Worm (Caenorhabditis elegans) whole organism, young adult: Measurements from ENCODE around the gene atg-3.

Experiments used
- B0019.2 ChIP-seq: fragments of 200-800 bp; sonication (Bioruptor generic); conservative IDR thresholded peaks from 2 replicates; pipeline ENCODE4 v1.3.6; 2022; ENCODE audit warnings: missing genetic modification reagents, missing genetic modification characterization, missing compliant biosample characterization
- B0035.1 ChIP-seq: sonication (generic microtip); optimal IDR thresholded peaks from 2 replicates; lab custom pipeline; 2016; ENCODE audit warnings: missing genetic modification characterization, mild to moderate bottlenecking, missing compliant biosample characterization, missing genotype, missing genetic modification reagents
- B0261.1 ChIP-seq: sonication (generic microtip); optimal IDR thresholded peaks from 2 replicates; lab custom pipeline; 2016; ENCODE audit warnings: mild to moderate bottlenecking, missing genetic modification characterization, moderate library complexity, missing compliant biosample characterization
- C06A6.2 ChIP-seq: fragments of 200-800 bp; sonication (Bioruptor generic); conservative IDR thresholded peaks from 2 replicates; pipeline ENCODE4 v1.3.6; 2022; ENCODE audit warnings: missing genetic modification characterization, missing compliant biosample characterization
- C17E4.6 ChIP-seq: fragments of 200-800 bp; sonication (Bioruptor generic); IDR thresholded peaks from 2 replicates; pipeline ENCODE4 v1.3.6; 2022; ENCODE audit warnings: missing genetic modification reagents, missing genetic modification characterization, missing compliant biosample characterization
- F22D6.2 ChIP-seq: sonication (generic microtip); optimal IDR thresholded peaks from 2 replicates; lab custom pipeline; 2016; ENCODE audit warnings: mild to moderate bottlenecking, missing genetic modification characterization, missing compliant biosample characterization
- F37B4.10 ChIP-seq: fragments of 200-800 bp; sonication (Bioruptor generic); IDR thresholded peaks from 2 replicates; pipeline ENCODE4 v1.3.6; 2022; ENCODE audit warnings: missing genetic modification characterization, missing compliant biosample characterization
- F39B2.1 ChIP-seq: fragments of 200-800 bp; sonication (Bioruptor generic); IDR thresholded peaks from 2 replicates; pipeline ENCODE4 v1.3.6; 2022; ENCODE audit warnings: missing genetic modification reagents, missing genetic modification characterization, missing compliant biosample characterization
- F52B5.7 ChIP-seq: sonication (generic microtip); optimal IDR thresholded peaks from 2 replicates; lab custom pipeline; 2016; ENCODE audit warnings: mild to moderate bottlenecking, missing genetic modification characterization, missing compliant biosample characterization
- T26A5.8 ChIP-seq: sonication (generic microtip); optimal IDR thresholded peaks from 2 replicates; lab custom pipeline; 2016; ENCODE audit warnings: missing genetic modification characterization, missing compliant biosample characterization
- ama-1 ChIP-seq, 3 experiments: fragments of 150-350 bp in 1 of 3; sonication (generic microtip) in 2 of 3; optimal IDR thresholded peaks; 2 replicates each; lab custom pipeline; 2014 to 2018; ENCODE audit warnings: missing biosample characterization in 2 of 3, missing genetic modification characterization in 2 of 3, missing genetic modification reagents in 2 of 3
- atf-7 ChIP-seq: sonication (generic microtip); optimal IDR thresholded peaks from 2 replicates; lab custom pipeline; 2017; ENCODE audit warnings: mild to moderate bottlenecking, missing genetic modification characterization, missing compliant biosample characterization
- ccch-3 ChIP-seq: fragments of 200-800 bp; sonication (Bioruptor generic); optimal IDR thresholded peaks from 2 replicates; lab custom pipeline; 2018; ENCODE audit warnings: mild to moderate bottlenecking, missing genetic modification characterization, missing compliant biosample characterization
- cebp-2 ChIP-seq: fragments of 200-800 bp; sonication (Bioruptor generic); IDR thresholded peaks from 2 replicates; pipeline ENCODE4 v1.3.6; 2022; ENCODE audit warnings: missing genetic modification characterization, missing compliant biosample characterization
- ceh-58 ChIP-seq: fragments of 200-800 bp; sonication (Bioruptor generic); IDR thresholded peaks from 2 replicates; pipeline ENCODE4 v1.3.6; 2022; ENCODE audit warnings: missing genetic modification characterization, missing compliant biosample characterization
- ceh-79 ChIP-seq: sonication (generic microtip); optimal IDR thresholded peaks from 2 replicates; lab custom pipeline; 2017; ENCODE audit warnings: mild to moderate bottlenecking, missing genetic modification characterization, missing compliant biosample characterization
- egl-18 ChIP-seq: fragments of 200-800 bp; sonication (Bioruptor generic); IDR thresholded peaks from 2 replicates; pipeline ENCODE4 v1.3.6; 2022; ENCODE audit warnings: missing genetic modification reagents, missing genetic modification characterization, missing compliant biosample characterization
- egl-44 ChIP-seq: fragments of 200-800 bp; sonication (Bioruptor generic); IDR thresholded peaks from 2 replicates; pipeline ENCODE4 v1.3.6; 2022; ENCODE audit warnings: missing genetic modification reagents, missing genetic modification characterization, missing compliant biosample characterization
- fkh-3 ChIP-seq: sonication (generic microtip); optimal IDR thresholded peaks from 2 replicates; lab custom pipeline; 2016; ENCODE audit warnings: mild to moderate bottlenecking, missing genetic modification characterization, missing compliant biosample characterization
- hrde-1 ChIP-seq: sonication (generic microtip); optimal IDR thresholded peaks from 2 replicates; lab custom pipeline; 2016; ENCODE audit warnings: missing genetic modification characterization, mild to moderate bottlenecking, missing compliant biosample characterization, moderate library complexity, missing genotype, missing genetic modification reagents, borderline replicate concordance
- let-607 ChIP-seq, 2 experiments: fragments of 200-800 bp in 1 of 2; sonication (Bioruptor generic) in 1 of 2; sonication (generic microtip) in 1 of 2; optimal IDR thresholded peaks; 2 replicates each; lab custom pipeline; 2016 to 2018; ENCODE audit warnings: mild to moderate bottlenecking in 2 of 2, missing compliant biosample characterization in 2 of 2, missing genetic modification characterization in 2 of 2, moderate library complexity in 2 of 2, missing genotype in 1 of 2
- lir-1 ChIP-seq: fragments of 200-800 bp; sonication (Bioruptor generic); conservative IDR thresholded peaks from 2 replicates; pipeline ENCODE4 v1.3.6; 2022; ENCODE audit warnings: missing genetic modification reagents, missing genetic modification characterization, missing compliant biosample characterization
- lsy-27 ChIP-seq: sonication (generic microtip); optimal IDR thresholded peaks from 2 replicates; lab custom pipeline; 2017; ENCODE audit warnings: missing genetic modification characterization, mild to moderate bottlenecking, missing compliant biosample characterization, antibody characterized with exemption, missing genotype, borderline replicate concordance; ENCODE audit not compliant: insufficient read depth
- madf-8 ChIP-seq: fragments of 200-800 bp; sonication (Bioruptor generic); conservative IDR thresholded peaks from 2 replicates; pipeline ENCODE4 v1.3.6; 2022; ENCODE audit warnings: missing genetic modification reagents, missing genetic modification characterization, missing compliant biosample characterization
- mcd-1 ChIP-seq: fragments of 200-800 bp; sonication (Bioruptor generic); IDR thresholded peaks from 2 replicates; pipeline ENCODE4 v1.3.6; 2022; ENCODE audit warnings: missing genetic modification reagents, missing genetic modification characterization, missing compliant biosample characterization
- nfya-1 ChIP-seq: sonication (generic microtip); optimal IDR thresholded peaks from 2 replicates; lab custom pipeline; 2017; ENCODE audit warnings: antibody characterized with exemption, missing compliant biosample characterization, missing genetic modification characterization, borderline replicate concordance; ENCODE audit not compliant: insufficient read depth
- nhr-120 ChIP-seq: fragments of 200-800 bp; sonication (Bioruptor generic); IDR thresholded peaks from 2 replicates; pipeline ENCODE4 v1.3.6; 2022; ENCODE audit warnings: missing genetic modification characterization, missing compliant biosample characterization
- nhr-80 ChIP-seq: sonication (generic microtip); optimal IDR thresholded peaks from 2 replicates; lab custom pipeline; 2016; ENCODE audit warnings: missing genetic modification characterization, missing compliant biosample characterization
- nhr-90 ChIP-seq: sonication (generic microtip); optimal IDR thresholded peaks from 2 replicates; lab custom pipeline; 2016; ENCODE audit warnings: missing genotype, mild to moderate bottlenecking, missing genetic modification characterization, missing compliant biosample characterization
- pbrm-1 ChIP-seq: fragments of 200-800 bp; sonication (Bioruptor generic); IDR thresholded peaks from 2 replicates; pipeline ENCODE4 v1.3.6; 2022; ENCODE audit warnings: missing genetic modification reagents, missing genetic modification characterization, missing compliant biosample characterization
- pha-4 ChIP-seq: fragments of 150-350 bp; sonication (generic microtip); optimal IDR thresholded peaks from 2 replicates; lab custom pipeline; 2014; ENCODE audit warnings: missing biosample characterization, missing genetic modification reagents, missing genetic modification characterization
- rec-8 ChIP-seq, 2 experiments: sonication (generic microtip); optimal IDR thresholded peaks; 2 replicates each; lab custom pipeline; 2016; ENCODE audit warnings: mild to moderate bottlenecking in 2 of 2, missing genetic modification characterization in 2 of 2, missing genetic modification reagents in 2 of 2, missing genotype in 2 of 2, missing biosample characterization in 1 of 2, missing compliant biosample characterization in 1 of 2, moderate library complexity in 1 of 2
- rpc-1 ChIP-seq, 2 experiments: fragments of 150-350 bp in 1 of 2; sonication (generic microtip) in 1 of 2; optimal IDR thresholded peaks; 2 replicates each; lab custom pipeline; 2014 to 2018; ENCODE audit warnings: missing biosample characterization in 1 of 2, missing genetic modification characterization in 1 of 2, missing genetic modification reagents in 1 of 2, missing genotype in 1 of 2
- sdz-38 ChIP-seq: sonication (generic microtip); optimal IDR thresholded peaks from 2 replicates; lab custom pipeline; 2016; ENCODE audit warnings: missing genotype, missing genetic modification characterization, missing compliant biosample characterization
- snpc-3.4 ChIP-seq: sonication (generic microtip); optimal IDR thresholded peaks from 2 replicates; lab custom pipeline; 2017; ENCODE audit warnings: missing genetic modification characterization, mild to moderate bottlenecking, missing compliant biosample characterization, antibody characterized with exemption, moderate library complexity, missing genotype, missing genetic modification reagents
- tbx-9 ChIP-seq: sonication (generic microtip); optimal IDR thresholded peaks from 2 replicates; lab custom pipeline; 2016; ENCODE audit warnings: borderline replicate concordance, missing genetic modification characterization, inconsistent platforms, missing compliant biosample characterization
- unc-130 ChIP-seq: sonication (generic microtip); optimal IDR thresholded peaks from 2 replicates; lab custom pipeline; 2016; ENCODE audit warnings: missing genetic modification reagents, missing genetic modification characterization, missing compliant biosample characterization
- unc-62 ChIP-seq: fragments of 150-350 bp; optimal IDR thresholded peaks from 2 replicates; lab custom pipeline; 2014; ENCODE audit warnings: missing biosample characterization, missing genetic modification reagents, missing genetic modification characterization
- zfh-2 ChIP-seq: fragments of 200-800 bp; sonication (Bioruptor generic); conservative IDR thresholded peaks from 2 replicates; pipeline ENCODE4 v1.3.6; 2022; ENCODE audit warnings: missing genetic modification reagents, missing genetic modification characterization, missing compliant biosample characterization
- zim-3 ChIP-seq: sonication (generic microtip); optimal IDR thresholded peaks from 2 replicates; lab custom pipeline; 2017; ENCODE audit warnings: mild to moderate bottlenecking, missing genetic modification characterization, moderate library complexity, missing compliant biosample characterization

The atg-3 gene

DNA sequence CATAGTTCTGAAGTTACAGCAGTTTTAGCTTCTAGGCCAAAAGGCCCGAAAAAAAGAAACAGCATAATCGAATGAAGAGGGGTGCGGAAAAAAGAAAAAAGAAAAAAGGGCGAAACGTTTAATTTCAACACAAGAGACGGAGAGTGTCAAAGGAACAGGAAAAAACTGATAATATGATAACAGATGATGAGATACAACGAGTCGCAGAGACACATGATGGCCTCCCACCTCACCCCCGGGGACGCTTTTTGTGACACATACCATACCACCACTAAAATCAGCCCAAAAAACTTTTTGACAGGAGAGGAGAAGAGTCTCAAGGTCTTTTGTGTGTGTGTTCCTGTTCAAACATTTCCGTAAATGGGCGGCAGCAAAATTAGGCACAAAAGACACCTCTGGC, 24.8 kb downstream of the atg-3 start:
- peak; percentile 89 for TF ChIP-seq nhr-80 (tag; lab: Kevin White, UChicago)
- TF ChIP-seq F22D6.2 = no peak

DNA sequence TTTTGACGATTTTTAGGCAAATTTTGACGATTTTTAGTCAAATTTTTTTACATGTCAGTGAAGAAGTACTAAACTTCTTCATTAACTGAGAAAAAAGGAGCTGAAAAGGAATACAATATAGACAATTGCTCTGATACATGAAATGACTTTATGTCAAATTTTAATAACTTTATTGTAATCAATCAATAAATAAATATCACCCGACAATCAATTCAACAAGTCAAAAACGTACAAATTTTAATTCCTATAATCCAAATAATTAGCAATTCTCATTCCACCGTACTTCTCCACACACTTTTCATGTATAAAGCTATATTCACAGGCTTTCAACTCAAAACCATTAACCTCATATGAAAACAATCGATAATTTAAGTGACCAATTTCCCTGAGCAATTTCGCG, 28.2 kb downstream of the atg-3 start:
- no peak for TF ChIP-seq F37B4.10 (GFP tag; lab: Robert Waterston, UW)

DNA sequence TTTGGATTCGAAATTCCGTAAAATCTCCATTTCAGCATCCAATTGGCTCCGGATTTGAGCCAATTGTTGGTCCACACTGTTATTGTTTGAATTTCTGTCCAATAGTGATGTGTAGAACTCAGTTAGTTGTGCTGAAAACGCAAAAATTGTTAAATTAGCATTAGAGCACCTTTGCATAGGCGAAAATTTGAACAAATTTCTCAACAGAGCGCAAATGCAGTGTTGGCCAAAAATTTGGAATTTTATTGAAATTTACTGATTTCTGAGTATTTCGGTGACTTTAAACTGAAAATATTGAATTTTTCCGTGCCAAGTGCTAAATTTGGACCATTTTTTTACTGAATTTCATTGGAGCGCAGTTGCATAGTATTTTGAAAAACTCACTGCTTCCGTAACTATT, 30.2 kb downstream of the atg-3 start:
- peak; percentile 67 for TF ChIP-seq mcd-1 (GFP tag; lab: Robert Waterston, UW)
- no peak for TF ChIP-seq ama-1 (optimal IDR thresholded peaks at IDR 0.05; lab: Kevin White, UChicago)
- TF ChIP-seq ama-1 (GFP tag; optimal IDR thresholded peaks at IDR 0.05; lab: Kevin White, UChicago) = no peak
- TF ChIP-seq snpc-3.4 = no peak
- TF ChIP-seq F52B5.7 (tag; lab: Kevin White, UChicago) = no peak
- no peak for TF ChIP-seq rec-8 (tag; optimal IDR thresholded peaks at IDR 0.05; lab: Kevin White, UChicago)
- TF ChIP-seq, all 124 proteins: peak for 1

DNA sequence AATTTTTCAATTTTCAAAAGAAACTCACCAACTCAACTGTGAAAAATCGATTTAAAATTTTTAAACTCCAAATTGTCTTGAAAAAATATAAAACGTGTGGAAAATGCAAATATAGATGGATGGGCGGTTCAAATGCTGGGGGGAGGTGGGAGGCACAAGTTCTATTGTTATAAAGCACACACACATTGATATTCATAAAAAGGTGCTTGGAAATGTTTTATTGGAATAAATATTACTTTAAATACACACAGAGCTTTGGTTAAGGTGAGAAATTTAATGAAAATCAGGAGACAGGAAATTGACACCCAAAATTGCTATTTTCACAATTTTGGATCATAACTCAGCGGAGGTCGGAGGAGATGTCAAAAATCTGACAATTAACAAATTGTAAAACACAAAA, 34.0 kb downstream of the atg-3 start, which contains the start of gene Y55F3AM.11:
Y55F3AM.11 (minus strand) TSS at position 101 of the 400 bp plus-strand sequence.
- TF ChIP-seq madf-8 (GFP tag; lab: Robert Waterston, UW) = no peak
- no peak for TF ChIP-seq F39B2.1
- TF ChIP-seq F37B4.10 (GFP tag; lab: Robert Waterston, UW) = no peak
- TF ChIP-seq pha-4 = no peak
- no peak for TF ChIP-seq B0035.1
- no peak for TF ChIP-seq nfya-1
- TF ChIP-seq C17E4.6 = no peak
- TF ChIP-seq nhr-120 (GFP tag; lab: Robert Waterston, UW) = no peak
- TF ChIP-seq zim-3 = no peak
- no peak for TF ChIP-seq unc-62
- TF ChIP-seq tbx-9 = no peak
- TF ChIP-seq lsy-27 (tag; lab: Kevin White, UChicago) = no peak
- TF ChIP-seq nhr-80 (tag; lab: Kevin White, UChicago) = no peak

DNA sequence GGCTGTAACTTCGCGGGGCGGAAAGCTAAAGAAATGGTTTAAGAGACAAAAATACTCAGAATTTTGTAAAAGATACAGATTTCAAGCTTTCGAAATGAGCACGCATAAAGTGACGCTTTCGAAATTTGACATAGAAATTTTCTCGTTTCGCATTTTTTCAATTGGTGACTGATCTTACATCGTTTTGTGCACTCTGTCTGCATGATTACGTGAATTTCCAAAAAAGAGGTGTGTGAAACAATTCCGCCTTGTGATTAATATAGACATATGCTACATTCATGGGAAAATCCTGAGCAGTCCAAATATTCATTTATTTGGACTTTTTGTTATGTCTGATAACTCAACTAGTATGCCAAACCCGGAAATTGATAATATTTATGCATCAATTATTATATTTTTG, 35.4 kb downstream of the atg-3 start, which contains the start of gene srx-12:
srx-12 (plus strand) TSS at position 301 of the 400 bp plus-strand sequence.
- no peak for TF ChIP-seq unc-62
- no peak for TF ChIP-seq B0019.2 (GFP tag; lab: Robert Waterston, UW)
- TF ChIP-seq egl-44 = no peak
- no peak for TF ChIP-seq pbrm-1 (GFP tag; lab: Robert Waterston, UW)
- no peak for TF ChIP-seq C06A6.2 (GFP tag; lab: Robert Waterston, UW)
- TF ChIP-seq zfh-2 = no peak
- no peak for TF ChIP-seq ceh-79 (tag; lab: Kevin White, UChicago)
- no peak for TF ChIP-seq nhr-90
- no peak for TF ChIP-seq lsy-27 (tag; lab: Kevin White, UChicago)
- no peak for TF ChIP-seq sdz-38 (tag; lab: Kevin White, UChicago)
- TF ChIP-seq fkh-3 = no peak
- no peak for TF ChIP-seq let-607 (tag; optimal IDR thresholded peaks at IDR 0.05; lab: Kevin White, UChicago)
- TF ChIP-seq nfya-1 = no peak

DNA sequence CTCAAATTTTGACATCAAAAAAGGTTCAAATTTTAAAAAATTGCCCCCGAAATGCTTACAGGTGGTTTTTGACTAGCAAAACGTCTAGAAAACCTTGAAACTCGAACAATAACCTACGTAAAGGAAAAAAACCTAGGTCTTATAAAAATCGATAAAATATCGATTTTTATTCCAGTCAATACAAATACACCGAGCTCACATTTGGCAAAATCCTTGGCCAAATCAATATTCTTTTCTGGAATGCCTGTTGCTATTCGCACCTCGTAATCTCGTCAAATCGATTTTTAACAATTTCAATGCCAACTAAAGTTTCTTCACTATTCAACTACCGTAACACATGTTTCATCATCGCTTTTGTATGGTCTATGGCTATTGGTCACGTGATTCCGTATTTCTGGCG, 36.7 kb downstream of the atg-3 start:
- TF ChIP-seq ccch-3 (no peak), C17E4.6 (no peak), B0261.1 (tag; lab: Kevin White, UChicago) (no peak), unc-62 (no peak), hrde-1 (tag; lab: Kevin White, UChicago) (no peak), F37B4.10 (GFP tag; lab: Robert Waterston, UW) (no peak), ceh-58 (GFP tag; lab: Robert Waterston, UW) (no peak), lir-1 (GFP tag; lab: Robert Waterston, UW) (no peak), egl-18 (GFP tag; lab: Robert Waterston, UW) (no peak), F52B5.7 (tag; lab: Kevin White, UChicago) (no peak), unc-130 (GFP tag; lab: Kevin White, UChicago) (no peak), rpc-1 (optimal IDR thresholded peaks at IDR 0.05; lab: Kevin White, UChicago) (no peak), rpc-1 (tag; optimal IDR thresholded peaks at IDR 0.05; lab: Kevin White, UChicago) (no peak), T26A5.8 (tag; lab: Kevin White, UChicago) (no peak), nhr-90 (no peak), atf-7 (no peak), ceh-79 (tag; lab: Kevin White, UChicago) (no peak), cebp-2 (GFP tag; lab: Robert Waterston, UW) (no peak)
- TF ChIP-seq, all 124 proteins: peak for 0
